Fruit fly (Drosophila melanogaster): Measurements from ENCODE around the gene CG4829.

The CG4829 gene

dm6 chrX:16782175-16782916, 29.2 kb upstream of the CG4829 start:
- TF ChIP-seq h (optimal IDR thresholded peaks at IDR 0.05) (no peak), psq (optimal IDR thresholded peaks at IDR 0.05) (no peak), insv (optimal IDR thresholded peaks at IDR 0.05) (no peak), ttk (optimal IDR thresholded peaks at IDR 0.05) (no peak), Sin3A (optimal IDR thresholded peaks at IDR 0.05) (no peak), Myc (optimal IDR thresholded peaks at IDR 0.05) (no peak)

dm6 chrX:16783141-16783715, 28.3 kb upstream of the CG4829 start, which contains the start of gene if:
Gene if, minus strand, starts transcription at chrX:16783434.
- TF ChIP-seq Sin3A (optimal IDR thresholded peaks at IDR 0.05) (no peak), h (optimal IDR thresholded peaks at IDR 0.05) (no peak), insv (optimal IDR thresholded peaks at IDR 0.05) (no peak), ttk (optimal IDR thresholded peaks at IDR 0.05) (no peak), Myc (optimal IDR thresholded peaks at IDR 0.05) (no peak), psq (optimal IDR thresholded peaks at IDR 0.05) (no peak)

- TF ChIP-seq insv (optimal IDR thresholded peaks at IDR 0.05) (no peak), Myc (optimal IDR thresholded peaks at IDR 0.05) (no peak), ttk (optimal IDR thresholded peaks at IDR 0.05) (no peak), psq (optimal IDR thresholded peaks at IDR 0.05) (no peak), h (optimal IDR thresholded peaks at IDR 0.05) (no peak), Sin3A (optimal IDR thresholded peaks at IDR 0.05) (no peak)
Measured at dm6 chrX:16783743-16784142, 27.8 kb upstream of the CG4829 start, which contains the start of gene mRpL22. Gene mRpL22, plus strand, starts transcription at chrX:16783933.

- no peak for TF ChIP-seq insv (optimal IDR thresholded peaks at IDR 0.05)
- no peak for TF ChIP-seq Myc (optimal IDR thresholded peaks at IDR 0.05)
Measured at dm6 chrX:16786860-16787415, 24.6 kb upstream of the CG4829 start, which contains the start of the genes CG9609 and Sap30. Gene CG9609, minus strand, starts transcription at chrX:16787008. Gene Sap30, plus strand, starts transcription at chrX:16787283.

- TF ChIP-seq Sin3A (optimal IDR thresholded peaks at IDR 0.05) (no peak), h (optimal IDR thresholded peaks at IDR 0.05) (no peak), insv (optimal IDR thresholded peaks at IDR 0.05) (no peak), Myc (optimal IDR thresholded peaks at IDR 0.05) (no peak), ttk (optimal IDR thresholded peaks at IDR 0.05) (no peak), psq (optimal IDR thresholded peaks at IDR 0.05) (no peak)
Measured at dm6 chrX:16787416-16787900, 24.0 kb upstream of the CG4829 start.

- no peak for TF ChIP-seq Myc (optimal IDR thresholded peaks at IDR 0.05)
- no peak for TF ChIP-seq psq (optimal IDR thresholded peaks at IDR 0.05)
- no peak for TF ChIP-seq insv (optimal IDR thresholded peaks at IDR 0.05)
- no peak for TF ChIP-seq h (optimal IDR thresholded peaks at IDR 0.05)
- TF ChIP-seq ttk (optimal IDR thresholded peaks at IDR 0.05), result no peak
- no peak for TF ChIP-seq Sin3A (optimal IDR thresholded peaks at IDR 0.05)
Measured at dm6 chrX:16791058-16791457, 20.4 kb upstream of the CG4829 start, which contains the start of gene Rrp45. Gene Rrp45, minus strand, starts transcription at chrX:16791266.

dm6 chrX:16791920-16792829, 19.3 kb upstream of the CG4829 start, which contains the start of gene CG4768:
Gene CG4768, plus strand, starts transcription at chrX:16792119.
- no peak for TF ChIP-seq h (optimal IDR thresholded peaks at IDR 0.05)
- no peak for TF ChIP-seq psq (optimal IDR thresholded peaks at IDR 0.05)
- TF ChIP-seq insv (optimal IDR thresholded peaks at IDR 0.05), result no peak
- TF ChIP-seq Sin3A (optimal IDR thresholded peaks at IDR 0.05), result no peak
- no peak for TF ChIP-seq Myc (optimal IDR thresholded peaks at IDR 0.05)
- no peak for TF ChIP-seq ttk (optimal IDR thresholded peaks at IDR 0.05)

dm6 chrX:16793129-16793748, 18.3 kb upstream of the CG4829 start:
- TF ChIP-seq ttk (optimal IDR thresholded peaks at IDR 0.05) (no peak), insv (optimal IDR thresholded peaks at IDR 0.05) (no peak), h (optimal IDR thresholded peaks at IDR 0.05) (no peak), Sin3A (optimal IDR thresholded peaks at IDR 0.05) (no peak), Myc (optimal IDR thresholded peaks at IDR 0.05) (no peak), psq (optimal IDR thresholded peaks at IDR 0.05) (no peak)

- TF ChIP-seq h (optimal IDR thresholded peaks at IDR 0.05) (no peak), Sin3A (optimal IDR thresholded peaks at IDR 0.05) (no peak), insv (optimal IDR thresholded peaks at IDR 0.05) (no peak), ttk (optimal IDR thresholded peaks at IDR 0.05) (no peak), psq (optimal IDR thresholded peaks at IDR 0.05) (no peak), Myc (optimal IDR thresholded peaks at IDR 0.05) (no peak)
Measured at dm6 chrX:16798166-16798565, 13.3 kb upstream of the CG4829 start.

dm6 chrX:16799914-16800313, 11.6 kb upstream of the CG4829 start:
- TF ChIP-seq Sin3A (optimal IDR thresholded peaks at IDR 0.05) (no peak), h (optimal IDR thresholded peaks at IDR 0.05) (no peak), ttk (optimal IDR thresholded peaks at IDR 0.05) (no peak), Myc (optimal IDR thresholded peaks at IDR 0.05) (no peak), insv (optimal IDR thresholded peaks at IDR 0.05) (no peak), psq (optimal IDR thresholded peaks at IDR 0.05) (no peak)

- TF ChIP-seq h (optimal IDR thresholded peaks at IDR 0.05), result no peak
- TF ChIP-seq ttk (optimal IDR thresholded peaks at IDR 0.05), result no peak
Measured at dm6 chrX:16800530-16801027, 10.9 kb upstream of the CG4829 start, which contains the start of the genes CG9132 and CG4789. Gene CG9132, minus strand, starts transcription at chrX:16800710. Gene CG4789, plus strand, starts transcription at chrX:16800930.
